Worm (Caenorhabditis elegans) whole organism, L1 larva: ENCODE measurements around the gene haly-1.
A peak's percentile ranks its signal among the peaks of the same experiment; 100 is the strongest.

Experiments
- C04F5.9 ChIP-seq: sonication (generic microtip); optimal IDR thresholded peaks from 2 replicates; lab custom pipeline; 2016; ENCODE audit warnings: missing genetic modification characterization, missing compliant biosample characterization
- C16A3.4 ChIP-seq: fragments of 150-350 bp; optimal IDR thresholded peaks from 2 replicates; lab custom pipeline; 2014; ENCODE audit warnings: missing biosample characterization, missing genetic modification characterization
- aha-1 ChIP-seq: fragments of 150-350 bp; optimal IDR thresholded peaks from 2 replicates; lab custom pipeline; 2014; ENCODE audit warnings: missing biosample characterization, missing genetic modification characterization
- alr-1 ChIP-seq: fragments of 200-800 bp; sonication (Bioruptor generic); optimal IDR thresholded peaks from 2 replicates; lab custom pipeline; 2018; ENCODE audit warnings: borderline replicate concordance, mild to moderate bottlenecking, missing genetic modification characterization, missing compliant biosample characterization
- ceh-63 ChIP-seq: fragments of 200-800 bp; sonication (Bioruptor generic); optimal IDR thresholded peaks from 2 replicates; lab custom pipeline; 2018; ENCODE audit warnings: mild to moderate bottlenecking, missing genetic modification characterization, missing compliant biosample characterization
- ceh-82 ChIP-seq, 3 experiments: fragments of 150-350 bp in 1 of 3; sonication (generic microtip) in 2 of 3; optimal IDR thresholded peaks; 2 replicates each; lab custom pipeline; 2014 to 2017; ENCODE audit warnings: missing biosample characterization in 3 of 3, missing genetic modification characterization in 3 of 3
- ceh-88 ChIP-seq: fragments of 200-800 bp; sonication (Bioruptor generic); IDR thresholded peaks from 2 replicates; pipeline ENCODE4 v1.3.6; 2022; ENCODE audit warnings: missing genetic modification characterization, missing compliant biosample characterization
- ceh-90 ChIP-seq: sonication (generic microtip); optimal IDR thresholded peaks from 2 replicates; lab custom pipeline; 2016; ENCODE audit warnings: missing genetic modification characterization, missing compliant biosample characterization
- dsc-1 ChIP-seq: sonication (generic microtip); optimal IDR thresholded peaks from 2 replicates; lab custom pipeline; 2016; ENCODE audit warnings: mild to moderate bottlenecking, missing genetic modification characterization, missing compliant biosample characterization
- efl-1 ChIP-seq, 4 experiments: fragments of 150-350 bp; optimal IDR thresholded peaks in 3 of 4; peaks in 1 of 4; 1 replicate in 1 of 4; 2 replicates in 3 of 4; lab custom pipeline; 2014; ENCODE audit warnings: missing biosample characterization in 2 of 4, missing genetic modification characterization in 2 of 4, missing genetic modification reagents in 2 of 4
- egl-13 ChIP-seq: sonication (generic microtip); optimal IDR thresholded peaks from 2 replicates; lab custom pipeline; 2016; ENCODE audit warnings: missing genotype, missing genetic modification reagents, missing genetic modification characterization, missing compliant biosample characterization
- ets-5 ChIP-seq: fragments of 200-800 bp; sonication (Bioruptor generic); IDR thresholded peaks from 2 replicates; pipeline ENCODE4 v1.3.6; 2022; ENCODE audit warnings: missing genetic modification characterization, missing compliant biosample characterization
- fos-1 ChIP-seq: fragments of 150-350 bp; optimal IDR thresholded peaks from 2 replicates; lab custom pipeline; 2014; ENCODE audit warnings: missing biosample characterization, missing genetic modification characterization
- grh-1 ChIP-seq: fragments of 200-800 bp; sonication (Bioruptor generic); IDR thresholded peaks from 2 replicates; pipeline ENCODE4 v1.3.6; 2022; ENCODE audit warnings: missing genetic modification reagents, missing genetic modification characterization, missing compliant biosample characterization
- hlh-17 ChIP-seq: fragments of 200-800 bp; sonication (Bioruptor generic); optimal IDR thresholded peaks from 2 replicates; lab custom pipeline; 2018; ENCODE audit warnings: missing genetic modification characterization, mild to moderate bottlenecking, missing compliant biosample characterization, moderate library complexity, borderline replicate concordance
- hlh-4 ChIP-seq: sonication (generic microtip); optimal IDR thresholded peaks from 2 replicates; lab custom pipeline; 2016; ENCODE audit warnings: mild to moderate bottlenecking, missing genetic modification characterization, missing compliant biosample characterization
- jun-1 ChIP-seq: fragments of 150-350 bp; optimal IDR thresholded peaks from 2 replicates; lab custom pipeline; 2014; ENCODE audit warnings: missing biosample characterization, missing genetic modification reagents, missing genetic modification characterization
- lin-13 ChIP-seq: fragments of 150-350 bp; optimal IDR thresholded peaks from 2 replicates; lab custom pipeline; 2014; ENCODE audit warnings: missing biosample characterization, missing genetic modification reagents, missing genetic modification characterization
- lin-14 ChIP-seq: fragments of 200-800 bp; sonication (Bioruptor generic); optimal IDR thresholded peaks from 2 replicates; lab custom pipeline; 2018; ENCODE audit warnings: mild to moderate bottlenecking, missing genetic modification characterization, moderate library complexity, missing compliant biosample characterization
- lir-3 ChIP-seq: sonication (generic microtip); optimal IDR thresholded peaks from 2 replicates; lab custom pipeline; 2016; ENCODE audit warnings: mild to moderate bottlenecking, missing genetic modification characterization, moderate library complexity, missing compliant biosample characterization; ENCODE audit not compliant: poor library complexity
- lsy-2 ChIP-seq, 2 experiments: fragments of 150-350 bp; optimal IDR thresholded peaks; 2 replicates each; lab custom pipeline; 2014; ENCODE audit warnings: missing biosample characterization in 2 of 2, missing genetic modification characterization in 2 of 2
- mab-9 ChIP-seq: fragments of 200-800 bp; sonication (Bioruptor generic); IDR thresholded peaks from 2 replicates; pipeline ENCODE4 v1.3.6; 2022; ENCODE audit warnings: missing genetic modification reagents, missing genetic modification characterization, missing compliant biosample characterization
- mef-2 ChIP-seq: fragments of 150-350 bp; optimal IDR thresholded peaks from 2 replicates; lab custom pipeline; 2014; ENCODE audit warnings: missing biosample characterization, missing genetic modification characterization
- nhr-12 ChIP-seq: sonication (generic microtip); optimal IDR thresholded peaks from 2 replicates; lab custom pipeline; 2017; ENCODE audit warnings: missing biosample characterization, missing genetic modification characterization
- nhr-19 ChIP-seq: fragments of 200-800 bp; sonication (Bioruptor generic); conservative IDR thresholded peaks from 2 replicates; pipeline ENCODE4 v1.3.6; 2022; ENCODE audit warnings: missing genetic modification characterization, missing compliant biosample characterization
- nhr-20 ChIP-seq: sonication (generic microtip); optimal IDR thresholded peaks from 2 replicates; lab custom pipeline; 2016; ENCODE audit warnings: mild to moderate bottlenecking, missing genetic modification characterization, missing compliant biosample characterization
- nhr-237 ChIP-seq: fragments of 150-350 bp; optimal IDR thresholded peaks from 2 replicates; lab custom pipeline; 2014; ENCODE audit warnings: missing biosample characterization, missing genetic modification characterization
- nhr-28 ChIP-seq: fragments of 150-350 bp; optimal IDR thresholded peaks from 2 replicates; lab custom pipeline; 2014; ENCODE audit warnings: missing biosample characterization, missing genetic modification characterization
- nhr-71 ChIP-seq: sonication (generic microtip); optimal IDR thresholded peaks from 2 replicates; lab custom pipeline; 2016; ENCODE audit warnings: mild to moderate bottlenecking, missing genetic modification characterization, moderate library complexity, missing compliant biosample characterization
- pag-3 ChIP-seq: sonication (generic microtip); optimal IDR thresholded peaks from 2 replicates; lab custom pipeline; 2017; ENCODE audit warnings: missing genetic modification characterization, mild to moderate bottlenecking, missing compliant biosample characterization, antibody characterized with exemption, borderline replicate concordance; ENCODE audit not compliant: insufficient read depth
- rnt-1 ChIP-seq: sonication (generic microtip); optimal IDR thresholded peaks from 2 replicates; lab custom pipeline; 2016; ENCODE audit warnings: mild to moderate bottlenecking, missing genetic modification characterization, moderate library complexity, missing compliant biosample characterization
- skn-1 ChIP-seq: fragments of 150-350 bp; optimal IDR thresholded peaks from 2 replicates; lab custom pipeline; 2014; ENCODE audit warnings: missing biosample characterization, missing genetic modification characterization
- sox-4 ChIP-seq: sonication (generic microtip); optimal IDR thresholded peaks from 2 replicates; lab custom pipeline; 2016; ENCODE audit warnings: missing genetic modification characterization, missing compliant biosample characterization
- sup-37 ChIP-seq: fragments of 200-800 bp; sonication (Bioruptor generic); optimal IDR thresholded peaks from 2 replicates; lab custom pipeline; 2018; ENCODE audit warnings: mild to moderate bottlenecking, missing genetic modification characterization, missing compliant biosample characterization
- swsn-7 ChIP-seq: sonication (generic microtip); optimal IDR thresholded peaks from 2 replicates; lab custom pipeline; 2016; ENCODE audit warnings: missing genetic modification characterization, missing compliant biosample characterization
- tbx-2 ChIP-seq: sonication (generic microtip); optimal IDR thresholded peaks from 2 replicates; lab custom pipeline; 2016; ENCODE audit warnings: missing genetic modification characterization, missing compliant biosample characterization
- unc-130 ChIP-seq: fragments of 150-350 bp; optimal IDR thresholded peaks from 2 replicates; lab custom pipeline; 2017; ENCODE audit warnings: missing biosample characterization, missing genetic modification characterization, inconsistent platforms
- unc-30 ChIP-seq: sonication (generic microtip); optimal IDR thresholded peaks from 2 replicates; lab custom pipeline; 2017; ENCODE audit warnings: missing biosample characterization, missing genetic modification characterization
- xbp-1 ChIP-seq: sonication (generic microtip); optimal IDR thresholded peaks from 2 replicates; lab custom pipeline; 2016; ENCODE audit warnings: missing genetic modification characterization, missing compliant biosample characterization
- zip-4 ChIP-seq: fragments of 200-800 bp; sonication (Bioruptor generic); optimal IDR thresholded peaks from 2 replicates; lab custom pipeline; 2018; ENCODE audit warnings: mild to moderate bottlenecking, missing genetic modification characterization, moderate library complexity, missing compliant biosample characterization

The haly-1 gene

ce11 chrX:10859622-10860021 is 36.8 kb downstream of the haly-1 start:
- TF ChIP-seq hlh-17 (GFP tag; lab: Kevin White, UChicago) = no peak
- TF ChIP-seq xbp-1 (tag; lab: Kevin White, UChicago) = no peak
- no peak for TF ChIP-seq nhr-71
- TF ChIP-seq hlh-4 = no peak

ce11 chrX:10859211-10859610 is 37.2 kb downstream of the haly-1 start, which contains the start of gene pgp-5:
pgp-5 (minus strand) TSS chrX:10859297.
- TF ChIP-seq nhr-12 (tag; lab: Kevin White, UChicago) (no peak), nhr-28 (tag; lab: Kevin White, UChicago) (no peak), dsc-1 (tag; lab: Kevin White, UChicago) (no peak), ceh-90 (tag; lab: Kevin White, UChicago) (no peak), skn-1 (tag; lab: Kevin White, UChicago) (no peak), ets-5 (GFP tag; lab: Robert Waterston, UW) (no peak), sox-4 (no peak), aha-1 (tag; lab: Kevin White, UChicago) (no peak), alr-1 (no peak), ceh-88 (GFP tag; lab: Robert Waterston, UW) (no peak), fos-1 (no peak), nhr-237 (tag; lab: Kevin White, UChicago) (no peak), ceh-63 (GFP tag; lab: Kevin White, UChicago) (no peak), C04F5.9 (tag; lab: Kevin White, UChicago) (no peak), lsy-2 (tag; optimal IDR thresholded peaks at IDR 0.05; lab: Kevin White, UChicago) (no peak)

- peak; percentile 31 for TF ChIP-seq nhr-20 (tag; lab: Kevin White, UChicago)
- peak; percentile 80 for TF ChIP-seq rnt-1 (tag; lab: Kevin White, UChicago)
- TF ChIP-seq nhr-19 (GFP tag; lab: Robert Waterston, UW) = peak; percentile 41
- TF ChIP-seq egl-13 = no peak
- TF ChIP-seq tbx-2 (tag; lab: Kevin White, UChicago) = peak; percentile 21
- no peak for TF ChIP-seq mef-2 (tag; lab: Kevin White, UChicago)
- TF ChIP-seq lin-13 (GFP tag; lab: Kevin White, UChicago) = peak; percentile 2
- TF ChIP-seq lin-14 (GFP tag; lab: Kevin White, UChicago) = peak; percentile 81
- peak in 1 of 2 experiments; percentile 44 for TF ChIP-seq lsy-2 (tag; optimal IDR thresholded peaks at IDR 0.05; lab: Kevin White, UChicago)
- no peak for TF ChIP-seq efl-1 (optimal IDR thresholded peaks at IDR 0.05; lab: Kevin White, UChicago)
- peak in 1 of 2 experiments; percentile 13 for TF ChIP-seq efl-1 (GFP tag; optimal IDR thresholded peaks at IDR 0.05 in 1 of 2; lab: Kevin White, UChicago)
- TF ChIP-seq nhr-71 = peak; percentile 78
- TF ChIP-seq unc-130 (tag; lab: Kevin White, UChicago) = peak; percentile 59
- no peak for TF ChIP-seq hlh-17 (GFP tag; lab: Kevin White, UChicago)
These were observed 43.1 kb downstream of the haly-1 start for ce11 chrX:10853271-10853670.

ce11 chrX:10851735-10852134 is 44.7 kb downstream of the haly-1 start:
- TF ChIP-seq lin-13 (GFP tag; lab: Kevin White, UChicago) (no peak), zip-4 (GFP tag; lab: Kevin White, UChicago) (no peak), alr-1 (no peak), dsc-1 (tag; lab: Kevin White, UChicago) (no peak), pag-3 (no peak), aha-1 (tag; lab: Kevin White, UChicago) (no peak), swsn-7 (no peak)
- TF ChIP-seq, all 84 proteins: peak for 0

- no peak for TF ChIP-seq sup-37 (GFP tag; lab: Kevin White, UChicago)
- no peak for TF ChIP-seq lir-3 (tag; lab: Kevin White, UChicago)
- TF ChIP-seq skn-1 (tag; lab: Kevin White, UChicago) = no peak
- no peak for TF ChIP-seq grh-1 (GFP tag; lab: Robert Waterston, UW)
- no peak for TF ChIP-seq mef-2 (tag; lab: Kevin White, UChicago)
- TF ChIP-seq hlh-17 (GFP tag; lab: Kevin White, UChicago) = no peak
- no peak for TF ChIP-seq lin-13 (GFP tag; lab: Kevin White, UChicago)
- no peak for TF ChIP-seq unc-30 (tag; lab: Kevin White, UChicago)
- no peak for TF ChIP-seq jun-1 (tag; lab: Kevin White, UChicago)
- TF ChIP-seq lin-14 (GFP tag; lab: Kevin White, UChicago) = no peak
- no peak for TF ChIP-seq ceh-82 (tag; optimal IDR thresholded peaks at IDR 0.05; lab: Kevin White, UChicago)
- TF ChIP-seq C16A3.4 = no peak
- no peak for TF ChIP-seq mab-9 (GFP tag; lab: Robert Waterston, UW)
- TF ChIP-seq nhr-28 (tag; lab: Kevin White, UChicago) = no peak
These were observed 45.2 kb downstream of the haly-1 start for ce11 chrX:10851202-10851601.
